Worm (Caenorhabditis elegans): ENCODE data around the gene W08G11.3.

- TF ChIP-seq elt-1 (tag; optimal IDR thresholded peaks at IDR 0.05) (no peak), nhr-11 (tag; optimal IDR thresholded peaks at IDR 0.05) (no peak), nhr-28 (tag; optimal IDR thresholded peaks at IDR 0.05) (no peak), mdl-1 (tag; optimal IDR thresholded peaks at IDR 0.05) (no peak)
These were observed 23.2 kb downstream of the W08G11.3 start, which contains the start of gene gst-44 for ce11 chrV:16390655-16391054.

All from whole organism, L3 larva.